Fruit fly (Drosophila melanogaster): ENCODE results near the gene CG33159.

Gene CG33159

DNA sequence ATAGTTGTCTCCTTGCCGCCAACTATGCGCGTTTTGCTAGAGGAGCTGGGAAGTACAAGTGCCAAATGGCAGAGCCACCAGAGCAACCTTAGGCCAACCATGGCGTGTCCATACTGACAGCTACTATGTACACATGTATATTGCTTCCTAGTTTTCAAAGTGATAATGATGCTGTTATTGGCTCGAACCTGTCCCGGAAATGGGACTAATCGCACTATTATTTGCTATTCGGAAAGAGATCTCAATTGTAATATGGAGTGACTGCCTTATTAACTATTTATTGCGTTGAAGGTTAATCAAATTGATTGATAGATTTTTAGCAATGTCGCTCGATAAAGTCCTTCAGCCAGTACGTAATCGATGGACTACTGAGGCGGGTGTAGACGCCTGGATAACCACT, at the start of gene CG33159:
Gene CG33159 (minus strand): TSS at position 101 of the 400 bp plus-strand sequence.
- no peak for TF ChIP-seq Sin3A (optimal IDR thresholded peaks at IDR 0.05)
- no peak for TF ChIP-seq psq (optimal IDR thresholded peaks at IDR 0.05)
- no peak for TF ChIP-seq h (optimal IDR thresholded peaks at IDR 0.05)
- no peak for TF ChIP-seq insv (optimal IDR thresholded peaks at IDR 0.05)
- no peak for TF ChIP-seq ttk (optimal IDR thresholded peaks at IDR 0.05)
- no peak for TF ChIP-seq Myc (optimal IDR thresholded peaks at IDR 0.05)

dm6 chr3L:3253631-3254030, 49.4 kb upstream of the CG33159 start:
- TF ChIP-seq h (optimal IDR thresholded peaks at IDR 0.05) (no peak), ttk (optimal IDR thresholded peaks at IDR 0.05) (no peak), Sin3A (optimal IDR thresholded peaks at IDR 0.05) (no peak)

dm6 chr3L:3252884-3253283, 48.6 kb upstream of the CG33159 start:
- TF ChIP-seq Myc (optimal IDR thresholded peaks at IDR 0.05) = no peak
- no peak for TF ChIP-seq ttk (optimal IDR thresholded peaks at IDR 0.05)
- TF ChIP-seq insv (optimal IDR thresholded peaks at IDR 0.05) = no peak
- no peak for TF ChIP-seq Sin3A (optimal IDR thresholded peaks at IDR 0.05)
- TF ChIP-seq h (optimal IDR thresholded peaks at IDR 0.05) = no peak
- no peak for TF ChIP-seq psq (optimal IDR thresholded peaks at IDR 0.05)

DNA sequence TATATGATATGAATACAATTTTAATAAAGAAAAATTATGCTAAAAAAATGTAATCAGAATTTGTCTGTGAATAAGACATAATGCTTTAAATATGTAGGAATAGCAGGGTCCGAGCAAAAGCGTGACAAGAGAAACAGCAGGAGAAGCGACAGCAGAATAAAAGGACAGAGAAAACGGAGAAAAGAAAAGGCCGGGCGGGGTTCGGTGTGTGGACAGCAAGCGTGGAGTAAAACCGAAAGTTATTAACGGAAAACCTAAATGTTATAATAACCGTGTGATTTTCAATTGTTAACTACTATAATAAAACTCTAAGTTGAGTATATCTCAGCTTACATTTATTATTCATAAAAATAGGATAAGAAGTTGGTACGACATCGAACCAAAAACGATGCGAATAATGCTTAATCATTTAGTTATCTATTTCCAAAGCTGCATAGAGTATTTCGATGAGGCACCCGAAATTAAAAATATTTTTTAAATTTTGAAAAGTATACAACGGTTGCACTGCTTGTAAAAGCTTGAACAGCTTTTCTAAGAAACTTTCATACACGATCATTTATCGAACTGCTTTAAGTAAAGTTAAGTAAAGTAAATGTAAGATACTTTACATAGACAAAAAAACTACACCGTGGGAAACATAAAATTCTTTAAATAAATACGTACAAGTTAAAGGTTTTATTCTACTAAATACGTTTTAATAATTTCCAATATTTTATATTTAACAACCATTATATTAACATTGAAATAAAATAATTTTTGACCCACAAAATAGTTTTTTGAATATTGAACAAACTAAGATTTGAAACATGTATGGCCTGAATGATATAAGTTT, 47.6 kb upstream of the CG33159 start:
- no peak for TF ChIP-seq Myc (optimal IDR thresholded peaks at IDR 0.05)
- no peak for TF ChIP-seq psq (optimal IDR thresholded peaks at IDR 0.05)

dm6 chr3L:3250922-3251658, 46.8 kb upstream of the CG33159 start:
- TF ChIP-seq h (optimal IDR thresholded peaks at IDR 0.05) (no peak), Sin3A (optimal IDR thresholded peaks at IDR 0.05) (no peak), insv (optimal IDR thresholded peaks at IDR 0.05) (no peak), psq (optimal IDR thresholded peaks at IDR 0.05) (no peak), ttk (optimal IDR thresholded peaks at IDR 0.05) (no peak), Myc (optimal IDR thresholded peaks at IDR 0.05) (no peak)

DNA sequence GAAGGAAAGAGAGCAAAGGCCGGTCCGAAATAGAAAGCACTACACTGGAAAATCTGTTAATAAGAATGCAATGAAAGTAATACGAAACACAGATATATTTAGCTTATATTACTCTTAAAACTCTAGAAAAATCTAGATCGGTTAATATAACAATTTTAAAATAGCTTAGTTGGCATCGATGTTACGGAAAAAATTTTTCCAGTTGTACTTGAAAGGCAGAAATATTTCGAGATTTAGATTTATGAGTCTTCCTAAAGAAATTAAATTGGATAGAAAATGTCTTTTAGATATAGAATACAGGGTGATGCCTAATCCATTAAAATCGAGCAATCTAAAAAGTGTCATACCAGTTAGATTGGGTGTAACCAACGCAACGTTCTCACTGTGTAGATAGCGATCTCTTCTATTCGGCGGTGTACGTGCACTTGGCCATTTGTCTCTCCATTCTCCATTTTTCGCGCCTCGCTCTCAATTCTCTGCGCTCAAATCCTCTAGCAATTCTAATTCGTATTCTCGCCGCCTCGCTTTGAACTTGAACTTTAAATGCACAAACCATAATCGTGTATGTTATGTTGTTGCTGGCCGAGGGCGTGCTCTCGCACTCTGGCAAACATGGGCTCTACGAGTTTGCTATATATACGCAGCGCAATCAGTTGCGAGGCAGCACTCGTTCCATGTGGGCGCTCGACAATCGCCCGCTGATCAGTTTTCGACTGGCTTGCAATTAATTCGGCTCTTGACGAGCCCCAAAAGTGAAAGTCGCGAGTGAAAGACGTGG, 45.9 kb upstream of the CG33159 start:
- TF ChIP-seq insv (optimal IDR thresholded peaks at IDR 0.05) (no peak), psq (optimal IDR thresholded peaks at IDR 0.05) (no peak), Sin3A (optimal IDR thresholded peaks at IDR 0.05) (no peak), h (optimal IDR thresholded peaks at IDR 0.05) (no peak), ttk (optimal IDR thresholded peaks at IDR 0.05) (no peak), Myc (optimal IDR thresholded peaks at IDR 0.05) (no peak)

DNA sequence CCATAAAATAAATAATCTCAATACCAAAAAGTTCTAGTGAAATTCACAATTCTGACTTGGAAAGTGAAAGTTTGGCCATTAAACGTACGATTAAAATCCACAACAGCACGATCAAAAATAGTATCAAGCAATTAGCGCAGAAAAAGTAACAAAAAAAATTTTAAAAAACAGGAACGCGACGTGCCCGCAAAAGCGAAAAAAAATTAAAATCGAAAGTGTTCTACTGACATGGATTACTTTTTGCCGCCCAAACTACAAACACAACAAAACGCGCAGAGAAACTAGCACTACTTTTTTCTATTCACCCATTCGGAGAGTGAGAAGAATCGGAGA, 45.4 kb upstream of the CG33159 start:
- TF ChIP-seq ttk (optimal IDR thresholded peaks at IDR 0.05) (no peak), Myc (optimal IDR thresholded peaks at IDR 0.05) (no peak), h (optimal IDR thresholded peaks at IDR 0.05) (no peak), psq (optimal IDR thresholded peaks at IDR 0.05) (no peak)

DNA sequence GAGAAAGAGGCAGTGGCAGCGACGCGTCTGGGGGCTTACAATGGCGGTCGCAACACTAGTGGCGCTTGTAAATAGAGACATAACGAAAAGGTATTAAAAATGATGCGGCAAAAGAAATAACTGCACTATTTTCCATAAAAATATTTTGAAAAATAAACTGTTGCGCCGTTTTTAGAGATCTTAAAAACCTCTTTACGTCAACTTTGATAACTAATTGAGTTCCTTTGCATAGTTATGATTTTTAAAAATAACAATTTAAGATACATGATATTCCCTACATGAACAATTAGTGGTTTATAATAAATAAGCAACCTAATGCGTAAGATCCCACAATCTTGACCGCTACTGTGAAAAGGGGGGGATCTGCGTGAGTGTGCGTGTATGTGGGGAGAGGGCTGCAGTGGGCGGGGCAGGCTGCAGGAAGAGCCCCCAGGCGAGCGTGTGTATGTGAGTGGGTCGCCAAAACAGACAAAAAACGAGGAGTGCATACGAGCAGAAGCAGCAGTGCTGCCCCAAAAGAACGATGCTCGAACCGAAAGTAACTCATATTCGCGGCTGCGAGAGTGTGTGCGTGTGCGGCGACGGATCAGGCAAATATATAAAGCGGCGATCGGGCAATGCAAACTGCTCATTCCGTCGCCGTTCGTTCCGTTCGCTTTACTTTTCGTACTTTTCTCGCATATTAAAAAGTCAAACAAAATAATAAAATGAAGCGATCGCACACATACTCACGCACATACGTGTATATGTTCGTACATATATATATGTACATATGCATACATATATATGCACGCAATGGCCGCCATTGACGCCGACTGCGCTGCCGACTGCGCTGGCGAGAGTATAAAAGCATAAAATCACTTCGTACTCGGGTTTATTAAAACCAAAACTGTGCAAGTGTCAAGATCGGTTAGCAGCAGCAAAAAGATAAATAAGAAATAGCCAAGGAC, 44.7 kb upstream of the CG33159 start:
- TF ChIP-seq Sin3A (optimal IDR thresholded peaks at IDR 0.05) (no peak), Myc (optimal IDR thresholded peaks at IDR 0.05) (no peak), h (optimal IDR thresholded peaks at IDR 0.05) (no peak), ttk (optimal IDR thresholded peaks at IDR 0.05) (no peak)

DNA sequence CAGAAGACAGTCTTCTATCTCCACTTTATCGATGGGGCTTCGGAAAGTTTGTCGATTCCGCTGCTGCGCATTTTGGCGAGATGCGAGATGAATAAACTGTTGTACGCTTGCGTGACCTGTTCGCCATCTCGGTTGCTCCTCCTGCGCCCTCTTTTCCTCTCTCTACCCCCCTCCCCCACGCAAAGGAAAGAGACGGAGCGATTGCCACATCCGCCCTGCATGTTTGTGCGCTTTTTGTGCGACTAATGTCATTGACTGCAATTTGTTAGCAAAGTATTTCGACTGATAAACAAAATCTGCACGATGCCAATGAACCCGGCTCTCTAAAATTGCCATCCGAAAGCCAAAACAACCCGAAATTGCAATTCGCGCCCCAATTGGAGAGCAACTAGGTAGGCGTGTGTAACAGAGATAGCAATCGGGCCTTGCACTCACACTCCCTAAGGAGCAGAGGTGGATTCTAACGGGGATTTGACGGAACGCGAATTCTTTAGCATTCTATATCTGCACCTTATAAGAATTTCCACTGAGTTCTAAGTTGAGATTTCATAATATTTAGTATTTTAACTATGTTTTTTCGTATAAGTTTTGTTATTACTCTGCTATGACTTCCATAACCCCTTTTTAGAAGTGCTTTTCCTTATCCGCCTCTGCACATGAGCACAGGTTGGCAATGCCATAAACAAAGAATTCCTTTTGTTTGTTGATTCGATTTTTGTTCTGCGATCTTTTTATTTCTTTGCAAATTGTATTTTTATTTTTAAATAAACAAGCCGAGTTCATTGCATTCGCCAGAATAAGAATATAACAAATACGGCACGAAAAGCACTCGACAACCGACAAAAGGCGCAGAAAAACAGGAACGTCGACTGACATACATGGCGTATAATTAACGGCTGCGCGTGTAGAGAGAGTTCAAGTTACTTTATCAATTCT, 43.1 kb upstream of the CG33159 start, which contains the start of gene CG43389:
Gene CG43389 (plus strand): TSS at position 886 of the 936 bp plus-strand sequence.
- no peak for TF ChIP-seq h (optimal IDR thresholded peaks at IDR 0.05)
- no peak for TF ChIP-seq psq (optimal IDR thresholded peaks at IDR 0.05)
- TF ChIP-seq Myc (optimal IDR thresholded peaks at IDR 0.05) = no peak
- no peak for TF ChIP-seq Sin3A (optimal IDR thresholded peaks at IDR 0.05)
- TF ChIP-seq insv (optimal IDR thresholded peaks at IDR 0.05) = no peak
- TF ChIP-seq ttk (optimal IDR thresholded peaks at IDR 0.05) = no peak

dm6 chr3L:3246378-3247129, 42.3 kb upstream of the CG33159 start:
- TF ChIP-seq psq (optimal IDR thresholded peaks at IDR 0.05) = no peak
- TF ChIP-seq insv (optimal IDR thresholded peaks at IDR 0.05) = no peak
- TF ChIP-seq Sin3A (optimal IDR thresholded peaks at IDR 0.05) = no peak
- no peak for TF ChIP-seq ttk (optimal IDR thresholded peaks at IDR 0.05)
- no peak for TF ChIP-seq Myc (optimal IDR thresholded peaks at IDR 0.05)
- no peak for TF ChIP-seq h (optimal IDR thresholded peaks at IDR 0.05)
